Worm (Caenorhabditis elegans): ENCODE measurements around the gene acr-17.

Gene acr-17

DNA sequence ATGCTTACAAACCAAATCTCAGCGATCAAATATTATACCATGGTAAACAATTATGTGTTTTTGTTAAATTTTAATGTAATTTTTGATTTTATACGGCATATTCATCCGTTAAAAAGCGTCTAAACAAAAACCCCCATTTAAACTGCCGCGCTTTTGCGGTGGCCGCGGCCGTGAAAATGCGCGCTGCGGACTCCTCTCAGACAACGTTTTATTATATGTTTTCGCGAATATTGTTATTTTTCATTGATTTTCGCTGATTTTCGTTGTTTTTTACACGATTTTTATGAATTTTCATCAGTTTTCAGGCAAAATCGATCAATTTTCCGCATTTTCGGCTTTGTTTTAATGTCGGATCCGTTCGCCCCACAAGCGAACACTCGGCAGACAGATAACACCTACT, 30.1 kb downstream of the acr-17 start, which contains the start of gene W02H5.19 (continued):
- TF ChIP-seq T20F7.1 (GFP tag; optimal IDR thresholded peaks at IDR 0.05) (no peak), ZK546.5 (tag; optimal IDR thresholded peaks at IDR 0.05) (no peak), aha-1 (tag) (peak; percentile 67), lin-38 (GFP tag; IDR thresholded peaks at IDR 0.05) (peak; percentile 85), pha-4 (GFP tag; IDR thresholded peaks at IDR 0.05) (no peak), pha-4 (tag; optimal IDR thresholded peaks at IDR 0.05) (no peak), nhr-77 (tag; optimal IDR thresholded peaks at IDR 0.05) (no peak), set-16 (GFP tag; IDR thresholded peaks at IDR 0.05) (no peak), nhr-25 (tag; optimal IDR thresholded peaks at IDR 0.05; ENCODE audit: borderline replicate concordance, insufficient read depth) (no peak), dpl-1 (GFP tag; optimal IDR thresholded peaks at IDR 0.05) (peak; percentile 98), ceh-28 (tag; optimal IDR thresholded peaks at IDR 0.05) (no peak), daf-8 (GFP tag; IDR thresholded peaks at IDR 0.05) (no peak), F26F4.8 (GFP tag; conservative IDR thresholded peaks at IDR 0.05) (no peak), nhr-102 (tag; optimal IDR thresholded peaks at IDR 0.05) (peak; percentile 72), nhr-28 (tag; optimal IDR thresholded peaks at IDR 0.05) (peak; percentile 27), sdz-12 (GFP tag; optimal IDR thresholded peaks at IDR 0.05) (no peak), ZK337.2 (GFP tag; IDR thresholded peaks at IDR 0.05) (peak; percentile 96), nhr-237 (tag; optimal IDR thresholded peaks at IDR 0.05) (no peak), hmg-1.1 (GFP tag; IDR thresholded peaks at IDR 0.05) (no peak), Y75B8A.6 (GFP tag; IDR thresholded peaks at IDR 0.05) (no peak), egl-27 (tag; optimal IDR thresholded peaks at IDR 0.05) (no peak), ztf-7 (tag; optimal IDR thresholded peaks at IDR 0.05) (peak; percentile 45), D1046.2 (GFP tag; IDR thresholded peaks at IDR 0.05) (0 out of 2 replicates have a peak, but pooled peaks have one; percentile 25), nhr-48 (tag; optimal IDR thresholded peaks at IDR 0.05) (peak; percentile 2), aly-2 (tag; optimal IDR thresholded peaks at IDR 0.05) (no peak), egl-43 (GFP tag; IDR thresholded peaks at IDR 0.05) (no peak), nhr-76 (tag; optimal IDR thresholded peaks at IDR 0.05) (no peak), saeg-2 (GFP tag; IDR thresholded peaks at IDR 0.05) (no peak), lin-13 (GFP tag; optimal IDR thresholded peaks at IDR 0.05) (no peak), vab-7 (GFP tag; IDR thresholded peaks at IDR 0.05) (peak; percentile 35; the same call in 1 of the 2 replicates), daf-12 (tag; optimal IDR thresholded peaks at IDR 0.05) (no peak), ama-1 (optimal IDR thresholded peaks at IDR 0.05) (no peak), fkh-10 (GFP tag; optimal IDR thresholded peaks at IDR 0.05) (no peak), rbr-2 (tag; optimal IDR thresholded peaks at IDR 0.05) (peak; percentile 60), mdt-29 (GFP tag; IDR thresholded peaks at IDR 0.05) (no peak), ztf-11 (tag; optimal IDR thresholded peaks at IDR 0.05) (no peak), hif-1 (tag; optimal IDR thresholded peaks at IDR 0.05) (peak in 1 of 2 experiments; percentile 91), ces-1 (GFP tag; optimal IDR thresholded peaks at IDR 0.05) (no peak), ceh-82 (tag; optimal IDR thresholded peaks at IDR 0.05) (no peak), dmd-6 (GFP tag; IDR thresholded peaks at IDR 0.05) (peak; percentile 73), arid-1 (GFP tag; conservative IDR thresholded peaks at IDR 0.05) (0 out of 2 replicates have a peak, but pooled peaks have one; percentile 19), mxl-3 (GFP tag; optimal IDR thresholded peaks at IDR 0.05) (peak; percentile 30), lin-39 (tag; optimal IDR thresholded peaks at IDR 0.05) (no peak), dve-1 (tag; optimal IDR thresholded peaks at IDR 0.05; ENCODE audit: insufficient read depth) (peak; percentile 72), mdl-1 (tag; optimal IDR thresholded peaks at IDR 0.05) (no peak), php-3 (GFP tag; IDR thresholded peaks at IDR 0.05) (peak; percentile 13; the same call in 1 of the 2 replicates), nhr-11 (tag; optimal IDR thresholded peaks at IDR 0.05) (no peak), zag-1 (tag; optimal IDR thresholded peaks at IDR 0.05) (no peak), zfp-2 (tag; optimal IDR thresholded peaks at IDR 0.05) (no peak), unc-39 (tag; optimal IDR thresholded peaks at IDR 0.05) (no peak), madf-9 (GFP tag; conservative IDR thresholded peaks at IDR 0.05) (peak; percentile 73), snpc-4 (tag; optimal IDR thresholded peaks at IDR 0.05) (no peak), F44E2.7 (GFP tag; IDR thresholded peaks at IDR 0.05) (no peak)
